Fruit fly (Drosophila melanogaster): ENCODE measurements around the gene ssp6.

ssp6 gene

dm6 chr3L:6068178-6068577 is 8.3 kb upstream of the ssp6 start:
- TF ChIP-seq CG8301 (tag; optimal IDR thresholded peaks at IDR 0.05) (no peak), fd96Ca (GFP tag; IDR thresholded peaks at IDR 0.05) (0 out of 3 replicates have a peak, but pooled peaks have one; percentile 20)

- TF ChIP-seq EcR (GFP tag; optimal IDR thresholded peaks at IDR 0.05): no peak
- no peak for TF ChIP-seq CG4496 (GFP tag; IDR thresholded peaks at IDR 0.05)
Measured at dm6 chr3L:6070119-6070518, 6.4 kb upstream of the ssp6 start.

dm6 chr3L:6071454-6072189 is 4.9 kb upstream of the ssp6 start, which contains the start of gene CG6602:
TSS of gene CG6602 (plus strand) at chr3L:6072139.
- TF ChIP-seq Snoo (tag; optimal IDR thresholded peaks at IDR 0.05) (peak; percentile 79), CG4496 (GFP tag; IDR thresholded peaks at IDR 0.05) (peak; percentile 78), CG8159 (tag; optimal IDR thresholded peaks at IDR 0.05) (peak; percentile 28), CG15710 (tag; optimal IDR thresholded peaks at IDR 0.05) (peak; percentile 44), rn (GFP tag; IDR thresholded peaks at IDR 0.05) (no peak), gl (tag; optimal IDR thresholded peaks at IDR 0.05) (no peak), CG34367 (tag; optimal IDR thresholded peaks at IDR 0.05) (peak; percentile 41)

dm6 chr3L:6074975-6075692 is 1.4 kb upstream of the ssp6 start, which contains the start of the genes CG13295 and CG6610:
TSS of gene CG13295 (minus strand) at chr3L:6075245.
TSS of gene CG6610 (plus strand) at chr3L:6075536.
- TF ChIP-seq CG4496 (GFP tag; IDR thresholded peaks at IDR 0.05): no peak
- TF ChIP-seq CG13204 (GFP tag; optimal IDR thresholded peaks at IDR 0.05): no peak
- TF ChIP-seq CG34367 (tag; optimal IDR thresholded peaks at IDR 0.05): peak; percentile 32
- no peak for TF ChIP-seq Pif1B (GFP tag; optimal IDR thresholded peaks at IDR 0.05)
- TF ChIP-seq D1 (tag; optimal IDR thresholded peaks at IDR 0.05): no peak
- TF ChIP-seq CG9948 (tag; optimal IDR thresholded peaks at IDR 0.05): no peak
- TF ChIP-seq CG8159 (tag; optimal IDR thresholded peaks at IDR 0.05): peak; percentile 69
- peak; percentile 53 for TF ChIP-seq CG14655 (GFP tag; optimal IDR thresholded peaks at IDR 0.05)
- TF ChIP-seq CG15710 (tag; optimal IDR thresholded peaks at IDR 0.05): peak; percentile 69
- no peak for TF ChIP-seq CG10348 (GFP tag; IDR thresholded peaks at IDR 0.05)
- TF ChIP-seq fd96Ca (GFP tag; IDR thresholded peaks at IDR 0.05): no peak
- no peak for TF ChIP-seq CG12605 (GFP tag; IDR thresholded peaks at IDR 0.05)
- peak; percentile 41 for TF ChIP-seq Snoo (tag; optimal IDR thresholded peaks at IDR 0.05)
- TF ChIP-seq CG17806 (tag; optimal IDR thresholded peaks at IDR 0.05): peak; percentile 29
- TF ChIP-seq rn (GFP tag; IDR thresholded peaks at IDR 0.05): no peak
- TF ChIP-seq Pif1A (GFP tag; optimal IDR thresholded peaks at IDR 0.05): no peak
- no peak; the same call in 1 of the 2 replicates for TF ChIP-seq CG32121 (GFP tag; IDR thresholded peaks at IDR 0.05)
- peak; percentile 27 for TF ChIP-seq CG8301 (tag; optimal IDR thresholded peaks at IDR 0.05)

dm6 chr3L:6082561-6082960 is 6.0 kb downstream of the ssp6 start, which contains the start of gene CG13293:
TSS of gene CG13293 (plus strand) at chr3L:6082883.
- TF ChIP-seq CG32121 (GFP tag; IDR thresholded peaks at IDR 0.05) (no peak), CG17806 (tag; optimal IDR thresholded peaks at IDR 0.05) (no peak), CG12605 (GFP tag; IDR thresholded peaks at IDR 0.05) (no peak), CG10348 (GFP tag; IDR thresholded peaks at IDR 0.05) (no peak), CG34367 (tag; optimal IDR thresholded peaks at IDR 0.05) (no peak), rn (GFP tag; IDR thresholded peaks at IDR 0.05) (no peak), CG9948 (tag; optimal IDR thresholded peaks at IDR 0.05) (no peak), Pif1B (GFP tag; optimal IDR thresholded peaks at IDR 0.05) (no peak), fd96Ca (GFP tag; IDR thresholded peaks at IDR 0.05) (no peak), Snoo (tag; optimal IDR thresholded peaks at IDR 0.05) (no peak), gl (tag; optimal IDR thresholded peaks at IDR 0.05) (no peak), CG13204 (GFP tag; optimal IDR thresholded peaks at IDR 0.05) (no peak), EcR (GFP tag; optimal IDR thresholded peaks at IDR 0.05) (no peak), CG8159 (tag; optimal IDR thresholded peaks at IDR 0.05) (no peak), CG14655 (GFP tag; optimal IDR thresholded peaks at IDR 0.05) (no peak), CG15710 (tag; optimal IDR thresholded peaks at IDR 0.05) (no peak), Pif1A (GFP tag; optimal IDR thresholded peaks at IDR 0.05) (no peak)

dm6 chr3L:6084446-6084845 is 7.9 kb downstream of the ssp6 start:
- peak; percentile 15 for TF ChIP-seq CG34367 (tag; optimal IDR thresholded peaks at IDR 0.05)
- peak; percentile 39 for TF ChIP-seq CG15710 (tag; optimal IDR thresholded peaks at IDR 0.05)
- TF ChIP-seq CG17806 (tag; optimal IDR thresholded peaks at IDR 0.05): peak; percentile 28
- TF ChIP-seq CG8301 (tag; optimal IDR thresholded peaks at IDR 0.05): peak; percentile 64
- TF ChIP-seq CG8159 (tag; optimal IDR thresholded peaks at IDR 0.05): peak; percentile 49
- TF ChIP-seq Snoo (tag; optimal IDR thresholded peaks at IDR 0.05): no peak
- no peak for TF ChIP-seq fd96Ca (GFP tag; IDR thresholded peaks at IDR 0.05)
- no peak for TF ChIP-seq Ets98B (GFP tag; IDR thresholded peaks at IDR 0.05)
- no peak for TF ChIP-seq D1 (tag; optimal IDR thresholded peaks at IDR 0.05)
- no peak; the same call in 2 of the 3 replicates for TF ChIP-seq CG4496 (GFP tag; IDR thresholded peaks at IDR 0.05)
- TF ChIP-seq gl (tag; optimal IDR thresholded peaks at IDR 0.05): no peak
- no peak for TF ChIP-seq EcR (GFP tag; optimal IDR thresholded peaks at IDR 0.05)
- TF ChIP-seq CG12605 (GFP tag; IDR thresholded peaks at IDR 0.05): peak; percentile 53
- TF ChIP-seq CG14655 (GFP tag; optimal IDR thresholded peaks at IDR 0.05): peak; percentile 67
- TF ChIP-seq CG9948 (tag; optimal IDR thresholded peaks at IDR 0.05): peak; percentile 62
- TF ChIP-seq CG10348 (GFP tag; IDR thresholded peaks at IDR 0.05): no peak
- TF ChIP-seq Pif1B (GFP tag; optimal IDR thresholded peaks at IDR 0.05): peak; percentile 10
- peak; percentile 48; the same call in 1 of the 2 replicates for TF ChIP-seq CG32121 (GFP tag; IDR thresholded peaks at IDR 0.05)
- TF ChIP-seq CG13204 (GFP tag; optimal IDR thresholded peaks at IDR 0.05): no peak
- TF ChIP-seq Pif1A (GFP tag; optimal IDR thresholded peaks at IDR 0.05): peak; percentile 6
- TF ChIP-seq rn (GFP tag; IDR thresholded peaks at IDR 0.05): no peak
